Worm (Caenorhabditis elegans) whole organism, mixed stage, embryonic: ENCODE data around the gene F47B8.18.

Source experiments
- M03D4.4 ChIP-seq: sonication (generic microtip); optimal IDR thresholded peaks from 2 replicates; lab custom pipeline; 2017; ENCODE audit warnings: mild to moderate bottlenecking, missing genetic modification characterization, missing compliant biosample characterization
- ceh-39 ChIP-seq: fragments of 150-350 bp; optimal IDR thresholded peaks from 2 replicates; lab custom pipeline; 2014; ENCODE audit warnings: missing biosample characterization, missing genetic modification characterization
- ceh-83 ChIP-seq: fragments of 200-800 bp; sonication (Bioruptor generic); optimal IDR thresholded peaks from 2 replicates; lab custom pipeline; 2018; ENCODE audit warnings: mild to moderate bottlenecking, missing genetic modification characterization, missing compliant biosample characterization
- ces-1 ChIP-seq: fragments of 150-350 bp; optimal IDR thresholded peaks from 2 replicates; lab custom pipeline; 2014; ENCODE audit warnings: missing biosample characterization, missing genetic modification reagents, missing genetic modification characterization
- elt-1 ChIP-seq: sonication (generic microtip); optimal IDR thresholded peaks from 2 replicates; lab custom pipeline; 2017; ENCODE audit warnings: missing genetic modification characterization, mild to moderate bottlenecking, missing compliant biosample characterization, antibody characterized with exemption, moderate library complexity, borderline replicate concordance; ENCODE audit not compliant: insufficient read depth
- elt-3 ChIP-seq: fragments of 150-350 bp; optimal IDR thresholded peaks from 2 replicates; lab custom pipeline; 2014; ENCODE audit warnings: missing biosample characterization, missing genetic modification characterization
- lin-13 ChIP-seq: fragments of 150-350 bp; optimal IDR thresholded peaks from 2 replicates; lab custom pipeline; 2014; ENCODE audit warnings: missing biosample characterization, missing genetic modification characterization
- lsy-2 ChIP-seq: fragments of 150-350 bp; optimal IDR thresholded peaks from 2 replicates; lab custom pipeline; 2014; ENCODE audit warnings: missing biosample characterization, missing genetic modification characterization
- mep-1 ChIP-seq: fragments of 150-350 bp; optimal IDR thresholded peaks from 2 replicates; lab custom pipeline; 2017; ENCODE audit warnings: missing biosample characterization, missing genetic modification reagents, missing genetic modification characterization, inconsistent platforms
- nhr-237 ChIP-seq: fragments of 150-350 bp; optimal IDR thresholded peaks from 2 replicates; lab custom pipeline; 2014; ENCODE audit warnings: missing biosample characterization, missing genetic modification characterization
- snpc-4 ChIP-seq: fragments of 150-350 bp; optimal IDR thresholded peaks from 2 replicates; lab custom pipeline; 2014; ENCODE audit warnings: missing biosample characterization, missing genetic modification characterization
- ztf-11 ChIP-seq: fragments of 150-350 bp; optimal IDR thresholded peaks from 2 replicates; lab custom pipeline; 2014; ENCODE audit warnings: missing biosample characterization, missing genetic modification characterization

ce11 chrV:14354258-14354877 is 29.1 kb upstream of the F47B8.18 start, which contains the start of gene Y49A3A.3:
- TF ChIP-seq lin-13 (no peak), elt-1 (tag; lab: Kevin White, UChicago) (no peak), ztf-11 (no peak), elt-3 (tag; lab: Kevin White, UChicago) (no peak), lsy-2 (tag; lab: Kevin White, UChicago) (no peak), snpc-4 (tag; lab: Kevin White, UChicago) (no peak), nhr-237 (no peak), mep-1 (tag; lab: Kevin White, UChicago) (no peak), ceh-83 (GFP tag; lab: Kevin White, UChicago) (no peak), ceh-39 (no peak), M03D4.4 (tag; lab: Kevin White, UChicago) (no peak), ces-1 (no peak)
